Worm (Caenorhabditis elegans): ENCODE results near the gene C02B10.3.

DNA sequence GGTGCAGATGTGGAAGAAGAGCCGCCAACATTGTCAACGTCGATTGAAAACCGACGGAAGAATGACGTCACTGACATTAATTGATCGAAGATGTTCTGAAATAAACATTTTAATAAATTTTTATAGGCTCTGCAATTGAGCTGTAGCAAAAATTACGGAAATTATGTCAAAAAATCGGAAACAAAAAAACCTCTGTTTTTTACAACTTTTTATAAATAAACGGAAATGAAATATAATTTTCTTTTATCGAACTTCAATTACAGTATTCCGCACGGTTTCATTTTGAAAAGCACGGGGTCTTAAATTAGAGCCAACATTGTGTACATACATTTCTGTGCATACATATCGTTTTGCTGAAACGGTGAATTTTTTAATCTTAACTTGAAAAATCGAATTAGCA is 49.3 kb upstream of the C02B10.3 start, which contains the start of gene soc-2:
- no peak for TF ChIP-seq fos-1 (tag; optimal IDR thresholded peaks at IDR 0.05)
- no peak for TF ChIP-seq ceh-82 (tag; optimal IDR thresholded peaks at IDR 0.05)
- no peak for TF ChIP-seq nhr-76 (tag; optimal IDR thresholded peaks at IDR 0.05)
- no peak for TF ChIP-seq lin-39 (tag; optimal IDR thresholded peaks at IDR 0.05)
- TF ChIP-seq elt-2 (tag; optimal IDR thresholded peaks at IDR 0.05): no peak
- TF ChIP-seq nhr-11 (tag; optimal IDR thresholded peaks at IDR 0.05): no peak
- TF ChIP-seq snpc-4 (tag; optimal IDR thresholded peaks at IDR 0.05): no peak
- TF ChIP-seq aly-2 (tag; optimal IDR thresholded peaks at IDR 0.05): no peak
- TF ChIP-seq ztf-11 (tag; optimal IDR thresholded peaks at IDR 0.05): no peak
- no peak for TF ChIP-seq nhr-28 (tag; optimal IDR thresholded peaks at IDR 0.05)
- TF ChIP-seq skn-1 (tag; optimal IDR thresholded peaks at IDR 0.05): no peak
- no peak for TF ChIP-seq lin-15B (tag; optimal IDR thresholded peaks at IDR 0.05)
- TF ChIP-seq ama-1 (optimal IDR thresholded peaks at IDR 0.05): no peak
